Worm (Caenorhabditis elegans): ENCODE measurements around the gene sra-29.

Gene sra-29

DNA sequence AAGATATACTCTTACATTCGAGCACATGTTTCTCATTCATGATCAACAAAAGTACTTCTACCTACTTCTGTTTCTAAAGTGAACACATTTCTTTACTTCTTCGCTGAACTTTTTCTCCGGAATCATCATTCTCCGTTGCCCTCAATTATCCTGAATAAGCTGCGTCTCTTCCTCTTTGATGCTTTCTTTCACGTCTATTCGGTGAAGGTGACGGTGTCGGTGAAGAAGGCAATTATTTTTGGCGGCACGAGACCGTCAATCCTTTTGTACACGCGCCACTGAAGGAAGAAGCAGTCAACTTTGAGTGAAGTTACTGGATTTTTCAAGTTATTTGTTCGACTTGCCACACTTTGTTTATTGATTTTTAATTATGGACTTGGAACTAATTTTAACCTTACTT lies 44.0 kb downstream of the sra-29 start, which contains the start of gene abch-1:
Gene abch-1 (minus strand): TSS at position 101 of the 400 bp plus-strand sequence.
- TF ChIP-seq xnd-1 (tag; optimal IDR thresholded peaks at IDR 0.05) (no peak), lin-40 (tag; optimal IDR thresholded peaks at IDR 0.05) (no peak), unc-62 (GFP tag; optimal IDR thresholded peaks at IDR 0.05) (no peak), F49E8.2 (tag; optimal IDR thresholded peaks at IDR 0.05; ENCODE audit: insufficient read depth) (no peak), snpc-4 (GFP tag; optimal IDR thresholded peaks at IDR 0.05) (no peak), snpc-4 (tag; optimal IDR thresholded peaks at IDR 0.05) (no peak), snpc-1.1 (tag; optimal IDR thresholded peaks at IDR 0.05; ENCODE audit: insufficient read depth) (no peak)

DNA sequence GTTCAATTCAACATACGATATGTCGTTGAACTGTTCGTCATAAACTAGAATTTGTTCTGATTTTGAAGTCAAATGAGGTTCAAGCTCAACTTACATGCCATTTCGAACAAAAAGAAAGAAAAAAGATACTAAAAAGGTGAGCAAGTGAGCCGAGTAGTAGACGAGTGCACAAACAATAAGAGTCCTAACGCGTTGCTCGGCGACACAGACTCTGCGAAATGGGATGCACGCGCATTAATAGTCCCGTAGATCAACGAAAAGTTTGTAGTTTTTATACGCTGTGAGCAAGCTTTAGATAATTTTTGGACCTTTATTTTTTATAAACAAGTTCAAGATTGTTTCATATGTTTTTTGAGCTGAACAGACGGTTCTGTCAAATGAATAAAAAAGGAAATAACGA lies 46.9 kb downstream of the sra-29 start, which contains the start of gene C56E6.4:
Gene C56E6.4 (minus strand): TSS at position 101 of the 400 bp plus-strand sequence.
- TF ChIP-seq aptf-2 (GFP tag; conservative IDR thresholded peaks at IDR 0.05) (no peak), pbrm-1 (GFP tag; IDR thresholded peaks at IDR 0.05) (no peak), rcor-1 (GFP tag; IDR thresholded peaks at IDR 0.05) (no peak), B0261.1 (tag; optimal IDR thresholded peaks at IDR 0.05) (no peak), tlf-1 (GFP tag; optimal IDR thresholded peaks at IDR 0.05) (no peak), attf-5 (GFP tag; optimal IDR thresholded peaks at IDR 0.05) (no peak), Y53F4B.3 (GFP tag; IDR thresholded peaks at IDR 0.05) (no peak), B0019.2 (GFP tag; conservative IDR thresholded peaks at IDR 0.05) (no peak), hmg-1.2 (GFP tag; IDR thresholded peaks at IDR 0.05) (no peak), nfya-2 (GFP tag; IDR thresholded peaks at IDR 0.05) (no peak), die-1 (tag; optimal IDR thresholded peaks at IDR 0.05) (no peak), ceh-40 (GFP tag; IDR thresholded peaks at IDR 0.05) (no peak), let-526 (GFP tag; IDR thresholded peaks at IDR 0.05) (no peak)

DNA sequence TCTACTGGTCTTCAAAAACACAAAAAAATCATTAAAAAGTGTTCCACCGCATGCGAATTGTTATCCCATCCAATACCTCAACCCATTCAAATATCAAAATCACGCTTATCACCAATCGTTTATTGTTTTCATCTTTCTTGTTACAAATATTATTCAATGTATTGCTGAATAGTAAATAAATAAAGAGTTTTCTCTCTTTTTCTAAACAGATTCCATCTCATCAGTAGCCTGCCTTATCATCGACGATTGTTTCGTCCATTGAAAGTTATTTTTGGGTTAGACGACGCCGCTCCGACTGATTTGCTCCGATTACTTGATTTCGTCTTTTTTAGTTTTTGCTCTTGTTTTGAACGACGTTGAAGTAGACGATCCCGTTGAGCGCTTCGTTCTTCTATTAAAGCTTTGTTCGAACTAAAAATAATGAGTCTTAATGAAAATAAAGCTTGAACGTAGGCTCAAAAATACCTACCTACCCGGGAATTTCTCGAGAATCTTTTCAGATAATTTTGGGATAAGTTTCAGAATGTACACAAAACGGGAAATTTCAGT lies 49.3 kb downstream of the sra-29 start:
- TF ChIP-seq ama-1 (optimal IDR thresholded peaks at IDR 0.05) (peak; percentile 14), ama-1 (GFP tag; optimal IDR thresholded peaks at IDR 0.05) (no peak), repo-1 (tag; optimal IDR thresholded peaks at IDR 0.05) (peak; percentile 19), attf-5 (GFP tag; optimal IDR thresholded peaks at IDR 0.05) (no peak)

DNA sequence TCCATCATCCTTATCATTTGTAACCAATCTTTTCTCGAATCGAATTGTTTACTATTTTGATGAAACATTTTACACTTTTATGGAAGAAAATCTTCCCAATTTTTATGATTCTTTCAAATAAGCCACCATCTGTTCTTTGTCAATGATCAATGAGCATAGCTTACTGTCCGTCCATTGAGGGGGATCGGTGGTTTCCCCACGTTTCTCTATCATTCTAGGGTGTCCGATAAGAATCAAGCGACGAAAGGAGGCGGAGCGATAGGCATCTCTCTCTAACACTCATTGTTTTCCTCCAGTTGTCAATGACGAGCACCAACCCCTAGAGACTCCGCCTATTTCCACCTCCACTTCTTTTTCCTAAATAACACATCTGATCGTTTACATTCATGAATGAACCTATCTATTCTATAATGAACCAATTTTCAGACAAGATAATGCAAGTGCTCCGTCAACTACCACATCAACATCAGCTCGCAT lies 51.0 kb downstream of the sra-29 start, which contains the start of gene C56E6.2:
Gene C56E6.2 (plus strand): TSS at position 427 of the 477 bp plus-strand sequence.
- TF ChIP-seq F52B5.7 (tag; optimal IDR thresholded peaks at IDR 0.05) = no peak
- TF ChIP-seq nhr-80 (tag; optimal IDR thresholded peaks at IDR 0.05) = peak; percentile 43
- TF ChIP-seq unc-62 (GFP tag; optimal IDR thresholded peaks at IDR 0.05) = no peak
- TF ChIP-seq ceh-40 (GFP tag; IDR thresholded peaks at IDR 0.05) = 0 out of 2 replicates have a peak, but pooled peaks have one; percentile 35
